Fruit fly (Drosophila melanogaster) whole organism, embryonic: Measurements from ENCODE around the gene TwdlW.

Source experiments
- Abd-B ChIP-seq: fragments of 200-800 bp; sonication (Bioruptor generic); optimal IDR thresholded peaks from 2 replicates; lab custom pipeline; 2018; ENCODE audit warnings: missing biosample characterization, mild to moderate bottlenecking, missing genetic modification characterization, moderate library complexity
- Awh ChIP-seq: fragments of 200-800 bp; sonication (Bioruptor generic); IDR thresholded peaks from 2 replicates; pipeline ENCODE4, ENCODE4 v1.3.6; 2022; ENCODE audit warnings: missing biosample characterization, missing genetic modification characterization
- B-H2 ChIP-seq: fragments of 200-800 bp; sonication (Bioruptor generic); optimal IDR thresholded peaks from 2 replicates; lab custom pipeline; 2018; ENCODE audit warnings: missing biosample characterization, mild to moderate bottlenecking, missing genetic modification characterization
- CG10366 ChIP-seq: fragments of 200-800 bp; sonication (Bioruptor generic); IDR thresholded peaks from 2 replicates; pipeline ENCODE4 v1.3.6; 2022; ENCODE audit warnings: missing biosample characterization, missing genetic modification characterization
- CG11093 ChIP-seq: fragments of 200-800 bp; sonication (Bioruptor generic); IDR thresholded peaks from 3 replicates; pipeline ENCODE4 v1.3.6; 2022; ENCODE audit warnings: missing biosample characterization, missing genetic modification characterization
- CG11456 ChIP-seq: fragments of 200-800 bp; sonication (Bioruptor generic); IDR thresholded peaks from 3 replicates; pipeline ENCODE4 v1.3.6; 2022; ENCODE audit warnings: missing biosample characterization, missing genetic modification characterization
- CG12659 ChIP-seq: fragments of 200-800 bp; sonication (Bioruptor generic); optimal IDR thresholded peaks from 3 replicates; lab custom pipeline; 2017; ENCODE audit warnings: mild to moderate bottlenecking, missing biosample characterization, missing genetic modification reagents, missing genetic modification characterization
- CG12769 ChIP-seq: fragments of 200-800 bp; sonication (Bioruptor generic); optimal IDR thresholded peaks from 2 replicates; lab custom pipeline; 2019; ENCODE audit warnings: missing biosample characterization, mild to moderate bottlenecking, missing genetic modification characterization, moderate library complexity
- CG14014 ChIP-seq: fragments of 200-800 bp; sonication (Bioruptor generic); IDR thresholded peaks from 2 replicates; pipeline ENCODE4 v1.3.6; 2022; ENCODE audit warnings: missing biosample characterization, missing genetic modification characterization
- CG17385 ChIP-seq: fragments of 200-800 bp; sonication (Bioruptor generic); optimal IDR thresholded peaks from 3 replicates; lab custom pipeline; 2018; ENCODE audit warnings: missing biosample characterization, mild to moderate bottlenecking, missing genetic modification characterization
- CG2116 ChIP-seq: fragments of 200-800 bp; sonication (Bioruptor generic); optimal IDR thresholded peaks from 3 replicates; lab custom pipeline; 2018; ENCODE audit warnings: missing biosample characterization, mild to moderate bottlenecking, missing genetic modification characterization
- CG32767 ChIP-seq: fragments of 200-800 bp; sonication (Bioruptor generic); IDR thresholded peaks from 2 replicates; pipeline ENCODE4 v1.3.6; 2022; ENCODE audit warnings: missing biosample characterization, missing genetic modification characterization
- CG32772 ChIP-seq: fragments of 200-800 bp; sonication (Bioruptor generic); IDR thresholded peaks from 2 replicates; pipeline ENCODE4 v1.3.6; 2022; ENCODE audit warnings: missing biosample characterization, missing genetic modification characterization
- CG6254 ChIP-seq: fragments of 200-800 bp; sonication (Bioruptor generic); optimal IDR thresholded peaks from 3 replicates; lab custom pipeline; 2017; ENCODE audit warnings: mild to moderate bottlenecking, missing biosample characterization, missing genetic modification reagents, missing genetic modification characterization
- CG7271 ChIP-seq: fragments of 200-800 bp; sonication (Bioruptor generic); optimal IDR thresholded peaks from 2 replicates; lab custom pipeline; 2018; ENCODE audit warnings: missing biosample characterization, mild to moderate bottlenecking, missing genetic modification characterization, moderate library complexity
- CG7928 ChIP-seq: fragments of 200-800 bp; sonication (Bioruptor generic); optimal IDR thresholded peaks from 2 replicates; lab custom pipeline; 2017; ENCODE audit warnings: missing biosample characterization, mild to moderate bottlenecking, missing genetic modification characterization
- CG8765 ChIP-seq: fragments of 200-800 bp; sonication (Bioruptor generic); IDR thresholded peaks from 2 replicates; pipeline ENCODE4 v1.3.6; 2022; ENCODE audit warnings: missing biosample characterization, missing genetic modification characterization
- CG9727 ChIP-seq: fragments of 200-800 bp; sonication (Bioruptor generic); optimal IDR thresholded peaks from 3 replicates; lab custom pipeline; 2017; ENCODE audit warnings: missing biosample characterization, mild to moderate bottlenecking, missing genetic modification characterization
- Dfd ChIP-seq, 2 experiments: fragments of >200 bp; optimal IDR thresholded peaks; 2 replicates each; lab custom pipeline; 2017; ENCODE audit warnings: missing biosample characterization in 2 of 2, missing genetic modification characterization in 2 of 2
- Doc3 ChIP-seq: fragments of 200-800 bp; sonication (Bioruptor generic); IDR thresholded peaks from 3 replicates; pipeline ENCODE4 v1.3.6; 2022; ENCODE audit warnings: missing biosample characterization, missing genetic modification characterization; ENCODE audit not compliant: partially characterized antibody
- Hr78 ChIP-seq, 2 experiments: fragments of 200-800 bp in 1 of 2; fragments of >200 bp in 1 of 2; sonication (Bioruptor generic) in 1 of 2; optimal IDR thresholded peaks; 2 replicates each; lab custom pipeline; 2017 to 2019; ENCODE audit warnings: missing biosample characterization in 2 of 2, missing genetic modification characterization in 2 of 2, mild to moderate bottlenecking in 1 of 2, moderate library complexity in 1 of 2
- NC2α ChIP-seq: fragments of 200-800 bp; sonication (Bioruptor generic); optimal IDR thresholded peaks from 2 replicates; lab custom pipeline; 2016; ENCODE audit warnings: missing biosample characterization, missing genetic modification characterization
- Pdp1 ChIP-seq, 2 experiments: fragments of 200-800 bp; sonication (Bioruptor generic); optimal IDR thresholded peaks; 3 replicates each; lab custom pipeline; 2016; ENCODE audit warnings: missing biosample characterization in 2 of 2, missing genetic modification characterization in 2 of 2, mild to moderate bottlenecking in 1 of 2, moderate library complexity in 1 of 2
- Poxn ChIP-seq: fragments of 200-800 bp; sonication (Bioruptor generic); IDR thresholded peaks from 2 replicates; pipeline ENCODE4 v1.3.6; 2022; ENCODE audit warnings: missing biosample characterization, missing genetic modification characterization
- Ssrp ChIP-seq: fragments of 200-800 bp; sonication (Bioruptor generic); optimal IDR thresholded peaks from 2 replicates; lab custom pipeline; 2018; ENCODE audit warnings: missing biosample characterization, mild to moderate bottlenecking, missing genetic modification characterization, moderate library complexity
- Taf1 ChIP-seq: fragments of 200-800 bp; sonication (Bioruptor generic); IDR thresholded peaks from 2 replicates; pipeline ENCODE4 v1.3.6; 2022; ENCODE audit warnings: missing biosample characterization, missing genetic modification characterization
- Xrp1 ChIP-seq: fragments of 200-800 bp; sonication (Bioruptor generic); IDR thresholded peaks from 2 replicates; pipeline ENCODE4 v1.3.6; 2022; ENCODE audit warnings: missing biosample characterization, missing genetic modification characterization
- ash1 ChIP-seq: fragments of 200-800 bp; sonication (Bioruptor generic); optimal IDR thresholded peaks from 2 replicates; lab custom pipeline; 2018; ENCODE audit warnings: missing biosample characterization, mild to moderate bottlenecking, missing genetic modification characterization
- bab2 ChIP-seq: fragments of 200-800 bp; sonication (Bioruptor generic); optimal IDR thresholded peaks from 2 replicates; lab custom pipeline; 2016; ENCODE audit warnings: missing biosample characterization, missing genetic modification characterization
- bowl ChIP-seq: fragments of 200-800 bp; sonication (Bioruptor generic); IDR thresholded peaks from 2 replicates; pipeline ENCODE4 v1.3.6; 2022; ENCODE audit warnings: missing biosample characterization, missing genetic modification characterization
- br ChIP-seq: fragments of >200 bp; optimal IDR thresholded peaks from 2 replicates; lab custom pipeline; 2017
- chm ChIP-seq: fragments of 200-800 bp; sonication (Bioruptor generic); IDR thresholded peaks from 2 replicates; pipeline ENCODE4 v1.3.6; 2022; ENCODE audit warnings: missing biosample characterization, missing genetic modification characterization
- croc ChIP-seq: fragments of 200-800 bp; sonication (Bioruptor generic); conservative IDR thresholded peaks from 3 replicates; pipeline ENCODE4 v1.3.6; 2022; ENCODE audit warnings: missing biosample characterization, missing genetic modification characterization
- crol ChIP-seq: fragments of 200-800 bp; sonication (Bioruptor generic); IDR thresholded peaks from 2 replicates; pipeline ENCODE4 v1.3.6; 2022; ENCODE audit warnings: missing biosample characterization, missing genetic modification characterization
- da ChIP-seq: fragments of 200-800 bp; sonication (Bioruptor generic); optimal IDR thresholded peaks from 2 replicates; lab custom pipeline; 2016; ENCODE audit warnings: missing biosample characterization, missing genetic modification characterization
- dimm ChIP-seq: fragments of 200-800 bp; sonication (Bioruptor generic); IDR thresholded peaks from 2 replicates; pipeline ENCODE4 v1.3.6; 2022; ENCODE audit warnings: missing biosample characterization, missing genetic modification characterization
- dmrt11E ChIP-seq: fragments of 200-800 bp; sonication (Bioruptor generic); optimal IDR thresholded peaks from 3 replicates; lab custom pipeline; 2018; ENCODE audit warnings: missing biosample characterization, mild to moderate bottlenecking, missing genetic modification characterization, moderate library complexity
- dmrt99B ChIP-seq: fragments of 200-800 bp; sonication (Bioruptor generic); optimal IDR thresholded peaks from 2 replicates; lab custom pipeline; 2018; ENCODE audit warnings: missing biosample characterization, mild to moderate bottlenecking, missing genetic modification characterization, moderate library complexity
- ems ChIP-seq: fragments of 200-800 bp; sonication (Bioruptor generic); optimal IDR thresholded peaks from 3 replicates; lab custom pipeline; 2016; ENCODE audit warnings: missing biosample characterization, missing genetic modification characterization
- ind ChIP-seq: fragments of 200-800 bp; sonication (Bioruptor generic); optimal IDR thresholded peaks from 3 replicates; lab custom pipeline; 2016; ENCODE audit warnings: missing biosample characterization, missing genetic modification characterization
- kah ChIP-seq: fragments of 200-800 bp; sonication (Bioruptor generic); optimal IDR thresholded peaks from 2 replicates; lab custom pipeline; 2018; ENCODE audit warnings: missing biosample characterization, mild to moderate bottlenecking, missing genetic modification characterization
- lbe ChIP-seq: fragments of 200-800 bp; sonication (Bioruptor generic); optimal IDR thresholded peaks from 2 replicates; lab custom pipeline; 2016; ENCODE audit warnings: missing biosample characterization, mild to moderate bottlenecking, missing genetic modification characterization
- maf-S ChIP-seq: fragments of 200-800 bp; sonication (Bioruptor generic); optimal IDR thresholded peaks from 2 replicates; lab custom pipeline; 2016; ENCODE audit warnings: missing biosample characterization, missing genetic modification characterization
- oc ChIP-seq: fragments of 200-800 bp; sonication (Bioruptor generic); optimal IDR thresholded peaks from 2 replicates; lab custom pipeline; 2018; ENCODE audit warnings: missing biosample characterization, mild to moderate bottlenecking, missing genetic modification characterization, moderate library complexity
- onecut ChIP-seq: fragments of 200-800 bp; sonication (Bioruptor generic); IDR thresholded peaks from 2 replicates; pipeline ENCODE4 v1.3.6; 2022; ENCODE audit warnings: missing biosample characterization, missing genetic modification characterization
- pnt ChIP-seq: fragments of 200-800 bp; sonication (Bioruptor generic); optimal IDR thresholded peaks from 3 replicates; lab custom pipeline; 2016; ENCODE audit warnings: missing biosample characterization, missing genetic modification characterization
- scrt ChIP-seq: fragments of 200-800 bp; sonication (Bioruptor generic); optimal IDR thresholded peaks from 2 replicates; lab custom pipeline; 2018; ENCODE audit warnings: missing biosample characterization, mild to moderate bottlenecking, missing genetic modification characterization, moderate library complexity
- sens-2 ChIP-seq: fragments of 200-800 bp; sonication (Bioruptor generic); IDR thresholded peaks from 2 replicates; pipeline ENCODE4 v1.3.6; 2022; ENCODE audit warnings: missing biosample characterization, missing genetic modification characterization
- slou ChIP-seq: fragments of 200-800 bp; sonication (Bioruptor generic); optimal IDR thresholded peaks from 3 replicates; lab custom pipeline; 2016; ENCODE audit warnings: missing biosample characterization, missing genetic modification characterization
- so ChIP-seq: fragments of 200-800 bp; sonication (Bioruptor generic); IDR thresholded peaks from 3 replicates; pipeline ENCODE4 v1.3.6; 2022; ENCODE audit warnings: missing biosample characterization, missing genetic modification characterization
- ttk ChIP-seq: fragments of 200-800 bp; sonication (Bioruptor generic); IDR thresholded peaks from 2 replicates; pipeline ENCODE4 v2.1.2; 2022; ENCODE audit warnings: missing biosample characterization, missing genetic modification characterization

TwdlW gene

dm6 chr3R:17117607-17118327 is 24.4 kb downstream of the TwdlW start (continued):
- TF ChIP-seq CG32772 (GFP tag; lab: Robert Waterston, UW) (no peak), B-H2 (GFP tag; lab: Kevin White, UChicago) (no peak), CG2116 (GFP tag; lab: Kevin White, UChicago) (no peak), CG10366 (GFP tag; lab: Robert Waterston, UW) (no peak), Ssrp (tag; lab: Kevin White, UChicago) (peak; percentile 35), Abd-B (GFP tag; lab: Kevin White, UChicago) (no peak), dmrt11E (tag; lab: Kevin White, UChicago) (peak; percentile 62), da (GFP tag; lab: Kevin White, UChicago) (no peak), NC2α (GFP tag; lab: Kevin White, UChicago) (no peak), dimm (no peak), pnt (GFP tag; lab: Kevin White, UChicago) (no peak), CG12659 (GFP tag; lab: Kevin White, UChicago) (no peak), CG7928 (GFP tag; lab: Kevin White, UChicago) (no peak), sens-2 (no peak), so (no peak), CG32767 (GFP tag; lab: Robert Waterston, UW) (no peak), Dfd (GFP tag; optimal IDR thresholded peaks at IDR 0.05; lab: Kevin White, UChicago) (no peak), Awh (GFP tag; lab: Robert Waterston, UW) (no peak), CG7271 (tag; lab: Kevin White, UChicago) (no peak), scrt (no peak), Taf1 (GFP tag; lab: Robert Waterston, UW) (no peak), Doc3 (GFP tag; lab: Robert Waterston, UW) (no peak), CG11456 (no peak), CG14014 (GFP tag; lab: Robert Waterston, UW) (no peak), dmrt99B (tag; lab: Kevin White, UChicago) (no peak), CG9727 (no peak), lbe (no peak), chm (GFP tag; lab: Robert Waterston, UW) (no peak), Poxn (no peak), CG6254 (GFP tag; lab: Kevin White, UChicago) (no peak), ash1 (GFP tag; lab: Kevin White, UChicago) (no peak), bowl (GFP tag; lab: Robert Waterston, UW) (no peak), CG17385 (GFP tag; lab: Kevin White, UChicago) (no peak), bab2 (GFP tag; lab: Kevin White, UChicago) (no peak), slou (GFP tag; lab: Kevin White, UChicago) (no peak), Pdp1 (GFP tag; optimal IDR thresholded peaks at IDR 0.05; lab: Kevin White, UChicago) (peak in 1 of 2 experiments; percentile 10), ttk (GFP tag; lab: Robert Waterston, UW) (no peak), kah (no peak), Hr78 (GFP tag; optimal IDR thresholded peaks at IDR 0.05; lab: Kevin White, UChicago) (no peak), crol (GFP tag; lab: Robert Waterston, UW) (peak; percentile 85), onecut (GFP tag; lab: Robert Waterston, UW) (no peak; the same call in 1 of the 2 replicates), CG12769 (peak; percentile 7), CG8765 (no peak), croc (GFP tag; lab: Robert Waterston, UW) (no peak), br (no peak), maf-S (GFP tag; lab: Kevin White, UChicago) (no peak), Xrp1 (GFP tag; lab: Robert Waterston, UW) (peak; percentile 58; the same call in 1 of the 2 replicates), ind (GFP tag; lab: Kevin White, UChicago) (no peak), ems (GFP tag; lab: Kevin White, UChicago) (no peak), oc (no peak), CG11093 (GFP tag; lab: Robert Waterston, UW) (no peak)
